Fruit fly (Drosophila melanogaster): Measurements from ENCODE around the gene CG12091.
A peak's percentile ranks its signal among the peaks of the same experiment; 100 is the strongest.

The CG12091 gene

dm6 chr3L:1579169-1579853 is 42.7 kb upstream of the CG12091 start (continued):
- TF ChIP-seq CG15269 (tag; optimal IDR thresholded peaks at IDR 0.05) (peak; percentile 55), zf30C (GFP tag; optimal IDR thresholded peaks at IDR 0.05) (no peak), CG4424 (GFP tag; optimal IDR thresholded peaks at IDR 0.05) (peak; percentile 49), sna (GFP tag; IDR thresholded peaks at IDR 0.05; ENCODE audit: partially characterized antibody) (no peak), tup (GFP tag; optimal IDR thresholded peaks at IDR 0.05) (peak; percentile 25), pita (GFP tag; optimal IDR thresholded peaks at IDR 0.05) (no peak), Nf-YB (GFP tag; optimal IDR thresholded peaks at IDR 0.05) (peak; percentile 41), CG14667 (GFP tag; IDR thresholded peaks at IDR 0.05) (0 out of 2 replicates have a peak, but pooled peaks have one; percentile 12), wek (GFP tag; optimal IDR thresholded peaks at IDR 0.05) (peak; percentile 76), vvl (GFP tag; IDR thresholded peaks at IDR 0.05) (peak; percentile 37), Aef1 (GFP tag; IDR thresholded peaks at IDR 0.05) (no peak), CG18599 (GFP tag; optimal IDR thresholded peaks at IDR 0.05) (peak; percentile 72), CG9932 (GFP tag; IDR thresholded peaks at IDR 0.05) (no peak), CG4854 (GFP tag; optimal IDR thresholded peaks at IDR 0.05) (peak; percentile 59), gro (GFP tag; optimal IDR thresholded peaks at IDR 0.05) (no peak), CG42726 (GFP tag; IDR thresholded peaks at IDR 0.05; ENCODE audit: partially characterized antibody) (no peak), stc (GFP tag; IDR thresholded peaks at IDR 0.05) (peak; percentile 66), CG15514 (GFP tag; optimal IDR thresholded peaks at IDR 0.05) (peak; percentile 36), Sry-δ (GFP tag; optimal IDR thresholded peaks at IDR 0.05) (peak; percentile 7), jigr1 (GFP tag; IDR thresholded peaks at IDR 0.05) (0 out of 3 replicates have a peak, but pooled peaks have one; percentile 30), CG18764 (GFP tag; optimal IDR thresholded peaks at IDR 0.05) (peak; percentile 78), CG12744 (GFP tag; optimal IDR thresholded peaks at IDR 0.05) (peak; percentile 24), sens (GFP tag) (peak; percentile 98), lov (optimal IDR thresholded peaks at IDR 0.05) (no peak), lov (GFP tag; IDR thresholded peaks at IDR 0.05) (peak; percentile 86; the same call in 2 of the 3 replicates), hb (GFP tag; IDR thresholded peaks at IDR 0.05; ENCODE audit: partially characterized antibody) (no peak), twi (tag; optimal IDR thresholded peaks at IDR 0.05) (peak; percentile 75), Mes4 (GFP tag; optimal IDR thresholded peaks at IDR 0.05) (peak; percentile 76), CG34376 (GFP tag; optimal IDR thresholded peaks at IDR 0.05) (peak; percentile 56), CG11695 (GFP tag; IDR thresholded peaks at IDR 0.05) (peak; percentile 55), D19B (GFP tag; optimal IDR thresholded peaks at IDR 0.05) (peak; percentile 8), repo (GFP tag; optimal IDR thresholded peaks at IDR 0.05) (peak; percentile 37), CG7271 (tag; optimal IDR thresholded peaks at IDR 0.05) (peak; percentile 70), CG14965 (GFP tag; optimal IDR thresholded peaks at IDR 0.05; ENCODE audit: borderline replicate concordance) (peak; percentile 60), ham (GFP tag; IDR thresholded peaks at IDR 0.05) (no peak), CG12104 (GFP tag; optimal IDR thresholded peaks at IDR 0.05) (peak; percentile 63), TFAM (GFP tag; optimal IDR thresholded peaks at IDR 0.05) (peak; percentile 58), Fer3 (tag; optimal IDR thresholded peaks at IDR 0.05) (peak; percentile 61), CG15073 (GFP tag; optimal IDR thresholded peaks at IDR 0.05) (no peak), CG13123 (GFP tag; optimal IDR thresholded peaks at IDR 0.05) (peak; percentile 46), CG6765 (GFP tag; optimal IDR thresholded peaks at IDR 0.05) (peak; percentile 71), CG6791 (GFP tag; IDR thresholded peaks at IDR 0.05; ENCODE audit: partially characterized antibody) (no peak), CG30431 (GFP tag; optimal IDR thresholded peaks at IDR 0.05) (peak; percentile 59), Antp (GFP tag; optimal IDR thresholded peaks at IDR 0.05) (peak; percentile 68), CG1529 (GFP tag; optimal IDR thresholded peaks at IDR 0.05) (peak; percentile 81), unpg (GFP tag; optimal IDR thresholded peaks at IDR 0.05) (peak; percentile 60), CG43689 (GFP tag; IDR thresholded peaks at IDR 0.05) (peak; percentile 45; the same call in 1 of the 2 replicates), Tbp (GFP tag; optimal IDR thresholded peaks at IDR 0.05) (no peak), gfzf (GFP tag; optimal IDR thresholded peaks at IDR 0.05) (no peak)
